Worm (Caenorhabditis elegans) whole organism, young adult: ENCODE data around the gene Y45F3A.1.
A peak's percentile ranks its signal among the peaks of the same experiment; 100 is the strongest.

Experiments used
- B0261.1 ChIP-seq: sonication (generic microtip); optimal IDR thresholded peaks from 2 replicates; lab custom pipeline; 2016; ENCODE audit warnings: mild to moderate bottlenecking, missing genetic modification characterization, moderate library complexity, missing compliant biosample characterization
- C17E4.6 ChIP-seq: fragments of 200-800 bp; sonication (Bioruptor generic); IDR thresholded peaks from 2 replicates; pipeline ENCODE4 v1.3.6; 2022; ENCODE audit warnings: missing genetic modification reagents, missing genetic modification characterization, missing compliant biosample characterization
- F10E7.11 ChIP-seq: sonication (generic microtip); optimal IDR thresholded peaks from 2 replicates; lab custom pipeline; 2017; ENCODE audit warnings: mild to moderate bottlenecking, missing genetic modification characterization, moderate library complexity, missing compliant biosample characterization
- F33H1.4 ChIP-seq: fragments of 200-800 bp; sonication (Bioruptor generic); IDR thresholded peaks from 2 replicates; pipeline ENCODE4 v1.3.6; 2022; ENCODE audit warnings: missing genetic modification reagents, missing genetic modification characterization, missing compliant biosample characterization
- F57A8.1 ChIP-seq: fragments of 200-800 bp; sonication (Bioruptor generic); optimal IDR thresholded peaks from 2 replicates; lab custom pipeline; 2018; ENCODE audit warnings: mild to moderate bottlenecking, missing genetic modification characterization, moderate library complexity, missing compliant biosample characterization
- Y79H2A.3 ChIP-seq: fragments of 200-800 bp; sonication (Bioruptor generic); conservative IDR thresholded peaks from 2 replicates; pipeline ENCODE4 v1.3.6; 2022; ENCODE audit warnings: missing genetic modification reagents, missing genetic modification characterization, missing compliant biosample characterization
- Y95B8A.8 ChIP-seq: fragments of 200-800 bp; sonication (Bioruptor generic); IDR thresholded peaks from 2 replicates; pipeline ENCODE4 v1.3.6; 2022; ENCODE audit warnings: missing genetic modification reagents, missing genetic modification characterization, missing compliant biosample characterization
- atf-7 ChIP-seq: sonication (generic microtip); optimal IDR thresholded peaks from 2 replicates; lab custom pipeline; 2017; ENCODE audit warnings: mild to moderate bottlenecking, missing genetic modification characterization, missing compliant biosample characterization
- ccch-3 ChIP-seq: fragments of 200-800 bp; sonication (Bioruptor generic); optimal IDR thresholded peaks from 2 replicates; lab custom pipeline; 2018; ENCODE audit warnings: mild to moderate bottlenecking, missing genetic modification characterization, missing compliant biosample characterization
- cebp-1 ChIP-seq, 2 experiments: fragments of 200-800 bp in 1 of 2; sonication (Bioruptor generic) in 1 of 2; sonication (generic microtip) in 1 of 2; IDR thresholded peaks in 1 of 2; optimal IDR thresholded peaks in 1 of 2; 2 replicates each; pipeline versions ENCODE4 v1.3.6 to Lab custom; 2017 to 2022; ENCODE audit warnings: missing compliant biosample characterization in 2 of 2, missing genetic modification characterization in 2 of 2, mild to moderate bottlenecking in 1 of 2, missing genetic modification reagents in 1 of 2, moderate library complexity in 1 of 2
- cebp-2 ChIP-seq: fragments of 200-800 bp; sonication (Bioruptor generic); IDR thresholded peaks from 2 replicates; pipeline ENCODE4 v1.3.6; 2022; ENCODE audit warnings: missing genetic modification characterization, missing compliant biosample characterization
- ceh-27 ChIP-seq: fragments of 200-800 bp; sonication (Bioruptor generic); optimal IDR thresholded peaks from 2 replicates; lab custom pipeline; 2018; ENCODE audit warnings: mild to moderate bottlenecking, missing genetic modification characterization, moderate library complexity, missing compliant biosample characterization
- ceh-58 ChIP-seq: fragments of 200-800 bp; sonication (Bioruptor generic); IDR thresholded peaks from 2 replicates; pipeline ENCODE4 v1.3.6; 2022; ENCODE audit warnings: missing genetic modification characterization, missing compliant biosample characterization
- ceh-79 ChIP-seq: sonication (generic microtip); optimal IDR thresholded peaks from 2 replicates; lab custom pipeline; 2017; ENCODE audit warnings: mild to moderate bottlenecking, missing genetic modification characterization, missing compliant biosample characterization
- dpl-1 ChIP-seq: fragments of 150-350 bp; optimal IDR thresholded peaks from 2 replicates; lab custom pipeline; 2014; ENCODE audit warnings: missing biosample characterization, missing genetic modification reagents, missing genetic modification characterization
- efl-1 ChIP-seq: fragments of 150-350 bp; optimal IDR thresholded peaks from 2 replicates; lab custom pipeline; 2014; ENCODE audit warnings: missing biosample characterization, missing genetic modification reagents, missing genetic modification characterization
- egl-18 ChIP-seq: fragments of 200-800 bp; sonication (Bioruptor generic); IDR thresholded peaks from 2 replicates; pipeline ENCODE4 v1.3.6; 2022; ENCODE audit warnings: missing genetic modification reagents, missing genetic modification characterization, missing compliant biosample characterization
- egrh-3 ChIP-seq: fragments of 200-800 bp; sonication (Bioruptor generic); IDR thresholded peaks from 2 replicates; pipeline ENCODE4 v1.3.6; 2022; ENCODE audit warnings: missing genetic modification reagents, missing genetic modification characterization, missing compliant biosample characterization
- ekl-4 ChIP-seq: fragments of 200-800 bp; sonication (Bioruptor generic); IDR thresholded peaks from 2 replicates; pipeline ENCODE4 v1.3.6; 2022; ENCODE audit warnings: missing genetic modification reagents, missing genetic modification characterization, missing compliant biosample characterization
- gei-17 ChIP-seq: fragments of 200-800 bp; sonication (Bioruptor generic); optimal IDR thresholded peaks from 2 replicates; lab custom pipeline; 2018; ENCODE audit warnings: mild to moderate bottlenecking, missing genetic modification characterization, missing compliant biosample characterization
- lin-35 ChIP-seq, 3 experiments: fragments of 150-350 bp in 2 of 3; sonication (generic microtip) in 1 of 3; optimal IDR thresholded peaks; 2 replicates each; lab custom pipeline; 2014 to 2018; ENCODE audit warnings: missing biosample characterization in 3 of 3, missing genetic modification characterization in 3 of 3, missing genetic modification reagents in 3 of 3
- lir-1 ChIP-seq: fragments of 200-800 bp; sonication (Bioruptor generic); conservative IDR thresholded peaks from 2 replicates; pipeline ENCODE4 v1.3.6; 2022; ENCODE audit warnings: missing genetic modification reagents, missing genetic modification characterization, missing compliant biosample characterization
- madf-8 ChIP-seq: fragments of 200-800 bp; sonication (Bioruptor generic); conservative IDR thresholded peaks from 2 replicates; pipeline ENCODE4 v1.3.6; 2022; ENCODE audit warnings: missing genetic modification reagents, missing genetic modification characterization, missing compliant biosample characterization
- mcd-1 ChIP-seq: fragments of 200-800 bp; sonication (Bioruptor generic); IDR thresholded peaks from 2 replicates; pipeline ENCODE4 v1.3.6; 2022; ENCODE audit warnings: missing genetic modification reagents, missing genetic modification characterization, missing compliant biosample characterization
- nfya-2 ChIP-seq: fragments of 200-800 bp; sonication (Bioruptor generic); IDR thresholded peaks from 2 replicates; pipeline ENCODE4 v1.3.6; 2022; ENCODE audit warnings: missing genetic modification reagents, missing genetic modification characterization, missing compliant biosample characterization
- nfyb-1 ChIP-seq: fragments of 200-800 bp; sonication (Bioruptor generic); IDR thresholded peaks from 2 replicates; pipeline ENCODE4 v1.3.6; 2022; ENCODE audit warnings: missing genetic modification reagents, missing genetic modification characterization, missing compliant biosample characterization
- nhr-120 ChIP-seq: fragments of 200-800 bp; sonication (Bioruptor generic); IDR thresholded peaks from 2 replicates; pipeline ENCODE4 v1.3.6; 2022; ENCODE audit warnings: missing genetic modification characterization, missing compliant biosample characterization
- nhr-179 ChIP-seq: sonication (generic microtip); optimal IDR thresholded peaks from 2 replicates; lab custom pipeline; 2016; ENCODE audit warnings: mild to moderate bottlenecking, missing genetic modification characterization, missing compliant biosample characterization
- nhr-80 ChIP-seq: sonication (generic microtip); optimal IDR thresholded peaks from 2 replicates; lab custom pipeline; 2016; ENCODE audit warnings: missing genetic modification characterization, missing compliant biosample characterization
- nhr-90 ChIP-seq: sonication (generic microtip); optimal IDR thresholded peaks from 2 replicates; lab custom pipeline; 2016; ENCODE audit warnings: missing genotype, mild to moderate bottlenecking, missing genetic modification characterization, missing compliant biosample characterization
- pbrm-1 ChIP-seq: fragments of 200-800 bp; sonication (Bioruptor generic); IDR thresholded peaks from 2 replicates; pipeline ENCODE4 v1.3.6; 2022; ENCODE audit warnings: missing genetic modification reagents, missing genetic modification characterization, missing compliant biosample characterization
- rcor-1 ChIP-seq: fragments of 200-800 bp; sonication (Bioruptor generic); IDR thresholded peaks from 2 replicates; pipeline ENCODE4 v1.3.6; 2022; ENCODE audit warnings: missing genetic modification reagents, missing genetic modification characterization, missing compliant biosample characterization
- rec-8 ChIP-seq, 2 experiments: sonication (generic microtip); optimal IDR thresholded peaks; 2 replicates each; lab custom pipeline; 2016; ENCODE audit warnings: mild to moderate bottlenecking in 2 of 2, missing genetic modification characterization in 2 of 2, missing genetic modification reagents in 2 of 2, missing genotype in 2 of 2, missing biosample characterization in 1 of 2, missing compliant biosample characterization in 1 of 2, moderate library complexity in 1 of 2
- unc-62 ChIP-seq: fragments of 150-350 bp; optimal IDR thresholded peaks from 2 replicates; lab custom pipeline; 2014; ENCODE audit warnings: missing biosample characterization, missing genetic modification reagents, missing genetic modification characterization
- zfh-2 ChIP-seq: fragments of 200-800 bp; sonication (Bioruptor generic); conservative IDR thresholded peaks from 2 replicates; pipeline ENCODE4 v1.3.6; 2022; ENCODE audit warnings: missing genetic modification reagents, missing genetic modification characterization, missing compliant biosample characterization
- zim-3 ChIP-seq: sonication (generic microtip); optimal IDR thresholded peaks from 2 replicates; lab custom pipeline; 2017; ENCODE audit warnings: mild to moderate bottlenecking, missing genetic modification characterization, moderate library complexity, missing compliant biosample characterization
- ztf-18 ChIP-seq: sonication (generic microtip); optimal IDR thresholded peaks from 2 replicates; lab custom pipeline; 2016; ENCODE audit warnings: missing genotype, mild to moderate bottlenecking, missing genetic modification characterization, missing compliant biosample characterization

The Y45F3A.1 gene

DNA sequence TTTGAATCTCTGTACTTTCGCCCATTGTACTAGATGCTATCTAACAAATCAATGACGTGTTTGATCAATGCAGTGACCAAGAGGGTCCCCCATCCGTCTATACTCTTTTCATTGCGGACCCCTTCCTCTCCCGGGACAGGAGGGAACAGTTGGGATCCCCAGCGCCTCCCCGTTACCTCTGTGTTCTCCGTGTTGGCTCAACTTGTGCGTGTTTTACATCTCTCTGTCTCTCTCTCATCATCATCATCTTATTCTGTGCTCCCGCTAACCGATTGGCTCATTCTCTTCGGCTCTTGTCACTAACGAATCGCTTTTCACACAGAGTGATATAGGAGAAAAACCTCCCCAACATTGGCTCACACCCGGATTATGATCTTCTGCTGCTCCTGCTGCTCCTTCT lies 41.2 kb downstream of the Y45F3A.1 start, which contains the start of gene unc-49:
Gene unc-49 (plus strand): TSS at position 240 of the 400 bp plus-strand sequence.
- TF ChIP-seq egrh-3 (0 out of 2 replicates have a peak, but pooled peaks have one; percentile 6), ceh-79 (tag; lab: Kevin White, UChicago) (no peak), lir-1 (GFP tag; lab: Robert Waterston, UW) (no peak)

- TF ChIP-seq gei-17 (GFP tag; lab: Kevin White, UChicago), result no peak
- TF ChIP-seq dpl-1, result no peak
- no peak for TF ChIP-seq nfya-2 (GFP tag; lab: Robert Waterston, UW)
- TF ChIP-seq ceh-27, result no peak
- no peak for TF ChIP-seq zim-3
- TF ChIP-seq rcor-1 (GFP tag; lab: Robert Waterston, UW), result no peak
- no peak for TF ChIP-seq efl-1 (GFP tag; lab: Kevin White, UChicago)
- TF ChIP-seq ceh-58 (GFP tag; lab: Robert Waterston, UW), result no peak
- TF ChIP-seq atf-7 (tag; lab: Kevin White, UChicago), result no peak
- TF ChIP-seq ekl-4 (GFP tag; lab: Robert Waterston, UW), result no peak
- TF ChIP-seq F10E7.11 (tag; lab: Kevin White, UChicago), result no peak
- no peak for TF ChIP-seq cebp-2 (GFP tag; lab: Robert Waterston, UW)
- no peak for TF ChIP-seq rec-8 (tag; optimal IDR thresholded peaks at IDR 0.05; lab: Kevin White, UChicago)
- no peak for TF ChIP-seq nhr-80 (tag; lab: Kevin White, UChicago)
- TF ChIP-seq nhr-120 (GFP tag; lab: Robert Waterston, UW), result no peak
- TF ChIP-seq nhr-90 (tag; lab: Kevin White, UChicago), result no peak
- no peak for TF ChIP-seq F57A8.1 (GFP tag; lab: Kevin White, UChicago)
- TF ChIP-seq, all 124 proteins: peak for 0
Measured at ce11 chrIII:10519615-10520014, 42.1 kb downstream of the Y45F3A.1 start.

DNA sequence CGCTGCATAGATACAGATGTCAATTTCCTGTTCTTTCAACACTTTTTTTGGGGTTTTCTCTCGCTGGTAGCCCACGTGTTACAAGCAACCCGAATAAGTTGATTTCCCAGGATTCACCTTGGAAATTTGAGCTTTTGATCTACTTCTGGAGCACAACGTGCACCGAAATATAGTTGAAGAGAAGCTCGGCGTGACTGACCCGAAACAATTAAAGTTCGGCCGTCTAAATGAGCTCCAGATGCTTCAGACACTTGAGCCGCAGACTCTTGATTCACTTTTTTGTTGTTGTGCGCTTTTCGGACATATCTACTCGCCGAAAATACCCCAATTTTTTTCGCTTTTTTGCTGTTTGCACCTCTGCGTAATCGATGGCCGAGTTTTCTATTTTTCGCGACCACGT lies 42.8 kb downstream of the Y45F3A.1 start:
- TF ChIP-seq nhr-179 (tag; lab: Kevin White, UChicago) (no peak), nfyb-1 (GFP tag; lab: Robert Waterston, UW) (0 out of 2 replicates have a peak, but pooled peaks have one; percentile 51)

DNA sequence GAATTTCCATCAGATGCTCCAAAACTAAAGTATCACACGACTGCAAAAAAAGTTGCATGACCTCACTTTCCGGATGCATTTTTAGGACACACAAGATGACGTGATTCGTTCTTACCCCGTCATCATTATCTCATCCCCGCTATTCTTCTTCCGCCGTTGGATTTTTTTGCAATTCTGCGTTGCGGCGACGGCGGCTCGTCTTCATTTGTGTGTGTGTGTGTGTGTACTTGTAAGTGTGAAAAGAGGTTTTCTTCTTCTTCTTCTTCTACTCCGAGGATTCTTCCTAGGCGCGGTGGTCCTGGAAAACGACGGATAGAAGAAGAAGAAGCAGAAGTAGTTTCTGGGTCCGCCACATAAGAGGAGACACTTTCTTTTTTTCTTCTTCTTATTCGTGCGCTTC lies 46.0 kb downstream of the Y45F3A.1 start:
- TF ChIP-seq Y79H2A.3 (GFP tag; lab: Robert Waterston, UW), result no peak
- TF ChIP-seq egrh-3, result no peak
- no peak for TF ChIP-seq ceh-79 (tag; lab: Kevin White, UChicago)
- TF ChIP-seq dpl-1, result no peak
- no peak for TF ChIP-seq ekl-4 (GFP tag; lab: Robert Waterston, UW)
- TF ChIP-seq zfh-2 (GFP tag; lab: Robert Waterston, UW), result no peak
- TF ChIP-seq cebp-1 (GFP tag; IDR thresholded peaks at IDR 0.05; lab: Robert Waterston, UW), result no peak
- TF ChIP-seq cebp-1 (tag; optimal IDR thresholded peaks at IDR 0.05; lab: Kevin White, UChicago), result no peak
- no peak for TF ChIP-seq egl-18 (GFP tag; lab: Robert Waterston, UW)

ce11 chrIII:10512570-10512969 lies 49.1 kb downstream of the Y45F3A.1 start:
- TF ChIP-seq Y95B8A.8 (GFP tag; lab: Robert Waterston, UW) (no peak), ztf-18 (tag; lab: Kevin White, UChicago) (no peak), mcd-1 (GFP tag; lab: Robert Waterston, UW) (no peak), unc-62 (no peak), lin-35 (GFP tag; optimal IDR thresholded peaks at IDR 0.05; lab: Kevin White, UChicago) (no peak), B0261.1 (tag; lab: Kevin White, UChicago) (no peak), F33H1.4 (GFP tag; lab: Robert Waterston, UW) (no peak), pbrm-1 (no peak), ccch-3 (no peak), C17E4.6 (GFP tag; lab: Robert Waterston, UW) (no peak), madf-8 (GFP tag; lab: Robert Waterston, UW) (no peak)
- TF ChIP-seq, all 124 proteins: peak for 0
